Fruit fly (Drosophila melanogaster): ENCODE data around the gene CG33285.

CG33285 gene

dm6 chr3L:21054188-21054893, 34.4 kb downstream of the CG33285 start (continued):
- TF ChIP-seq CG7928 (GFP tag; optimal IDR thresholded peaks at IDR 0.05) (no peak), shn (GFP tag; optimal IDR thresholded peaks at IDR 0.05) (no peak), z (GFP tag; IDR thresholded peaks at IDR 0.05) (no peak), CG2120 (GFP tag; optimal IDR thresholded peaks at IDR 0.05) (no peak), zf30C (GFP tag; optimal IDR thresholded peaks at IDR 0.05) (no peak), CG15479 (GFP tag; optimal IDR thresholded peaks at IDR 0.05) (no peak), Dfd (GFP tag; optimal IDR thresholded peaks at IDR 0.05) (no peak), Dbx (GFP tag; IDR thresholded peaks at IDR 0.05) (no peak), lab (GFP tag; optimal IDR thresholded peaks at IDR 0.05) (peak; percentile 48), caup (GFP tag; optimal IDR thresholded peaks at IDR 0.05; ENCODE audit: severe bottlenecking) (no peak), org-1 (GFP tag; optimal IDR thresholded peaks at IDR 0.05) (peak; percentile 17), CG12391 (tag; optimal IDR thresholded peaks at IDR 0.05) (no peak), seq (GFP tag; IDR thresholded peaks at IDR 0.05) (0 out of 2 replicates have a peak, but pooled peaks have one; percentile 32), ac (GFP tag; optimal IDR thresholded peaks at IDR 0.05) (no peak), Asciz (GFP tag; optimal IDR thresholded peaks at IDR 0.05) (no peak), CG4707 (GFP tag; optimal IDR thresholded peaks at IDR 0.05) (no peak), ERR (GFP tag; optimal IDR thresholded peaks at IDR 0.05) (no peak), GATAe (GFP tag; conservative IDR thresholded peaks at IDR 0.05) (no peak), otp (GFP tag; IDR thresholded peaks at IDR 0.05) (no peak), Mad (GFP tag; optimal IDR thresholded peaks at IDR 0.05) (no peak), emc (GFP tag; optimal IDR thresholded peaks at IDR 0.05) (no peak), CG17361 (GFP tag; IDR thresholded peaks at IDR 0.05) (no peak)

dm6 chr3L:21053763-21054162, 35.0 kb downstream of the CG33285 start:
- no peak for TF ChIP-seq stwl (tag; optimal IDR thresholded peaks at IDR 0.05)
- no peak for TF ChIP-seq CG34224 (GFP tag; IDR thresholded peaks at IDR 0.05; ENCODE audit: partially characterized antibody)
- TF ChIP-seq CG33557 (GFP tag; optimal IDR thresholded peaks at IDR 0.05): peak; percentile 20
- TF ChIP-seq peb (GFP tag; IDR thresholded peaks at IDR 0.05): peak; percentile 69
- peak; percentile 41; the same call in 1 of the 2 replicates for TF ChIP-seq CG6272 (GFP tag; IDR thresholded peaks at IDR 0.05)
- TF ChIP-seq CG4730 (GFP tag; IDR thresholded peaks at IDR 0.05): peak; percentile 41; the same call in 1 of the 2 replicates
- no peak for TF ChIP-seq prd (optimal IDR thresholded peaks at IDR 0.05)
- TF ChIP-seq prd (GFP tag; IDR thresholded peaks at IDR 0.05): peak; percentile 79
- TF ChIP-seq jumu (GFP tag; optimal IDR thresholded peaks at IDR 0.05): no peak
- TF ChIP-seq al (GFP tag; IDR thresholded peaks at IDR 0.05): peak; percentile 52
- no peak for TF ChIP-seq usp (GFP tag; optimal IDR thresholded peaks at IDR 0.05)
- peak; percentile 59 for TF ChIP-seq CG15514 (GFP tag; optimal IDR thresholded peaks at IDR 0.05)
- TF ChIP-seq dan (GFP tag; IDR thresholded peaks at IDR 0.05): no peak
- peak; percentile 65 for TF ChIP-seq Max (GFP tag; optimal IDR thresholded peaks at IDR 0.05)
- peak; percentile 76 for TF ChIP-seq Xbp1 (GFP tag; optimal IDR thresholded peaks at IDR 0.05)
- no peak for TF ChIP-seq CG8478 (optimal IDR thresholded peaks at IDR 0.05)
- TF ChIP-seq her (GFP tag; optimal IDR thresholded peaks at IDR 0.05): no peak
- TF ChIP-seq Six4 (GFP tag; optimal IDR thresholded peaks at IDR 0.05): peak; percentile 78
- TF ChIP-seq Chrac-16 (GFP tag; optimal IDR thresholded peaks at IDR 0.05): peak; percentile 50
- no peak for TF ChIP-seq D (optimal IDR thresholded peaks at IDR 0.05)
- TF ChIP-seq D (GFP tag; optimal IDR thresholded peaks at IDR 0.05): peak; percentile 68
- TF ChIP-seq CG30403 (GFP tag; optimal IDR thresholded peaks at IDR 0.05): peak; percentile 79
- no peak for TF ChIP-seq CG7928 (GFP tag; optimal IDR thresholded peaks at IDR 0.05)
- peak; percentile 67 for TF ChIP-seq CG5953 (GFP tag; IDR thresholded peaks at IDR 0.05)
- peak; percentile 69 for TF ChIP-seq Rfx (GFP tag; IDR thresholded peaks at IDR 0.05)
- no peak for TF ChIP-seq Dll (GFP tag; IDR thresholded peaks at IDR 0.05; ENCODE audit: partially characterized antibody)
- no peak for TF ChIP-seq insv (GFP tag; optimal IDR thresholded peaks at IDR 0.05)
- TF ChIP-seq CG11695 (GFP tag; IDR thresholded peaks at IDR 0.05): peak; percentile 81
- peak; percentile 61 for TF ChIP-seq bcd (GFP tag; optimal IDR thresholded peaks at IDR 0.05)
- peak; percentile 42 for TF ChIP-seq jing (GFP tag; optimal IDR thresholded peaks at IDR 0.05)
- no peak for TF ChIP-seq Dp (GFP tag; optimal IDR thresholded peaks at IDR 0.05)

Data from whole organism, embryonic.